Fruit fly (Drosophila melanogaster) whole organism, embryonic: ENCODE results near the gene CG10862.

ENCODE experiments used
- Aef1 ChIP-seq: fragments of 200-800 bp; sonication (Bioruptor generic); IDR thresholded peaks from 3 replicates; pipeline ENCODE4 v1.3.6; 2022; ENCODE audit warnings: missing biosample characterization, missing genetic modification characterization
- Atf3 ChIP-seq: fragments of 200-800 bp; sonication (Bioruptor generic); optimal IDR thresholded peaks from 3 replicates; lab custom pipeline; 2016; ENCODE audit warnings: missing biosample characterization, missing genetic modification characterization
- Blimp-1 ChIP-seq: fragments of 200-800 bp; sonication (Bioruptor generic); optimal IDR thresholded peaks from 3 replicates; lab custom pipeline; 2018; ENCODE audit warnings: missing biosample characterization, missing genetic modification characterization, mild to moderate bottlenecking, moderate library complexity, missing genetic modification reagents
- CG10565 ChIP-seq: fragments of 200-800 bp; sonication (Bioruptor generic); optimal IDR thresholded peaks from 3 replicates; lab custom pipeline; 2016; ENCODE audit warnings: missing biosample characterization, mild to moderate bottlenecking, missing genetic modification characterization
- CG10959 ChIP-seq: fragments of 200-800 bp; sonication (Bioruptor generic); IDR thresholded peaks from 2 replicates; pipeline ENCODE4 v1.3.6; 2022; ENCODE audit warnings: missing biosample characterization, missing genetic modification characterization
- CG11456 ChIP-seq: fragments of 200-800 bp; sonication (Bioruptor generic); IDR thresholded peaks from 3 replicates; pipeline ENCODE4 v1.3.6; 2022; ENCODE audit warnings: missing biosample characterization, missing genetic modification characterization
- CG12769 ChIP-seq: fragments of 200-800 bp; sonication (Bioruptor generic); optimal IDR thresholded peaks from 2 replicates; lab custom pipeline; 2019; ENCODE audit warnings: missing biosample characterization, mild to moderate bottlenecking, missing genetic modification characterization, moderate library complexity
- CG13296 ChIP-seq: fragments of 200-800 bp; sonication (Bioruptor generic); optimal IDR thresholded peaks from 3 replicates; lab custom pipeline; 2018; ENCODE audit warnings: missing biosample characterization, mild to moderate bottlenecking, missing genetic modification characterization
- CG18011 ChIP-seq: fragments of 200-800 bp; sonication (Bioruptor generic); optimal IDR thresholded peaks from 2 replicates; lab custom pipeline; 2017; ENCODE audit warnings: missing biosample characterization, missing genetic modification characterization, mild to moderate bottlenecking, moderate library complexity, missing genotype
- CG18599 ChIP-seq: fragments of 200-800 bp; sonication (Bioruptor generic); optimal IDR thresholded peaks from 3 replicates; lab custom pipeline; 2017; ENCODE audit warnings: missing biosample characterization, missing genetic modification characterization, mild to moderate bottlenecking, moderate library complexity, missing genetic modification reagents
- CG2199 ChIP-seq: fragments of 200-800 bp; sonication (Bioruptor generic); IDR thresholded peaks from 3 replicates; pipeline ENCODE4 v1.3.6; 2022; ENCODE audit warnings: missing biosample characterization, missing genetic modification characterization
- CG31388 ChIP-seq: fragments of 200-800 bp; sonication (Bioruptor generic); optimal IDR thresholded peaks from 2 replicates; lab custom pipeline; 2016; ENCODE audit warnings: missing biosample characterization, missing genetic modification characterization
- CG31441 ChIP-seq: fragments of 200-800 bp; sonication (Bioruptor generic); IDR thresholded peaks from 2 replicates; pipeline ENCODE4 v1.3.6; 2022; ENCODE audit warnings: missing biosample characterization, missing genetic modification characterization
- CG32532 ChIP-seq: fragments of 200-800 bp; sonication (Bioruptor generic); IDR thresholded peaks from 2 replicates; pipeline ENCODE4 v1.3.6; 2022; ENCODE audit warnings: missing biosample characterization, missing genetic modification characterization
- CG3847 ChIP-seq: fragments of 200-800 bp; sonication (Bioruptor generic); IDR thresholded peaks from 2 replicates; pipeline ENCODE4 v1.3.6; 2022; ENCODE audit warnings: missing biosample characterization, missing genetic modification characterization
- CG6813 ChIP-seq: fragments of 200-800 bp; sonication (Bioruptor generic); optimal IDR thresholded peaks from 2 replicates; lab custom pipeline; 2017; ENCODE audit warnings: missing biosample characterization, missing genetic modification characterization, mild to moderate bottlenecking, moderate library complexity, missing genetic modification reagents
- CG7928 ChIP-seq: fragments of 200-800 bp; sonication (Bioruptor generic); optimal IDR thresholded peaks from 2 replicates; lab custom pipeline; 2017; ENCODE audit warnings: missing biosample characterization, mild to moderate bottlenecking, missing genetic modification characterization
- CG7963 ChIP-seq: fragments of 200-800 bp; sonication (Bioruptor generic); IDR thresholded peaks from 3 replicates; pipeline ENCODE4 v1.3.6; 2022; ENCODE audit warnings: missing biosample characterization, missing genetic modification characterization; ENCODE audit not compliant: partially characterized antibody
- CG8290 ChIP-seq, 3 experiments: fragments of 200-800 bp; sonication (Bioruptor generic); optimal IDR thresholded peaks; 2 replicates each; lab custom pipeline; 2016 to 2019; ENCODE audit warnings: missing biosample characterization in 3 of 3, missing genetic modification characterization in 3 of 3, mild to moderate bottlenecking in 2 of 3, moderate library complexity in 1 of 3
- CG9817 ChIP-seq: fragments of 200-800 bp; sonication (Bioruptor generic); optimal IDR thresholded peaks from 2 replicates; lab custom pipeline; 2018; ENCODE audit warnings: missing biosample characterization, mild to moderate bottlenecking, missing genetic modification characterization, moderate library complexity
- CG9876 ChIP-seq: fragments of 200-800 bp; sonication (Bioruptor generic); optimal IDR thresholded peaks from 2 replicates; lab custom pipeline; 2016; ENCODE audit warnings: missing biosample characterization, missing genetic modification characterization
- CoRest ChIP-seq: fragments of 200-800 bp; sonication (Bioruptor generic); optimal IDR thresholded peaks from 3 replicates; lab custom pipeline; 2018; ENCODE audit warnings: missing biosample characterization, mild to moderate bottlenecking, missing genetic modification characterization, moderate library complexity
- D19A ChIP-seq: fragments of 200-800 bp; optimal IDR thresholded peaks from 3 replicates; lab custom pipeline; 2019; ENCODE audit warnings: missing biosample characterization, mild to moderate bottlenecking, missing genetic modification characterization, moderate library complexity
- Drgx ChIP-seq: fragments of 200-800 bp; sonication (Bioruptor generic); IDR thresholded peaks from 2 replicates; pipeline ENCODE4 v1.3.6; 2022; ENCODE audit warnings: missing biosample characterization, missing genetic modification characterization
- Hmr ChIP-seq: fragments of 200-800 bp; sonication (Bioruptor generic); optimal IDR thresholded peaks from 3 replicates; lab custom pipeline; 2017; ENCODE audit warnings: mild to moderate bottlenecking, missing biosample characterization, missing genetic modification reagents, missing genetic modification characterization
- Hr51 ChIP-seq, 2 experiments: fragments of 200-800 bp; sonication (Bioruptor generic); optimal IDR thresholded peaks; 2 replicates in 1 of 2; 3 replicates in 1 of 2; lab custom pipeline; 2016 to 2018; ENCODE audit warnings: missing biosample characterization in 2 of 2, missing genetic modification characterization in 2 of 2, mild to moderate bottlenecking in 1 of 2, moderate library complexity in 1 of 2
- NC2α ChIP-seq: fragments of 200-800 bp; sonication (Bioruptor generic); optimal IDR thresholded peaks from 2 replicates; lab custom pipeline; 2016; ENCODE audit warnings: missing biosample characterization, missing genetic modification characterization
- NFAT ChIP-seq: fragments of 200-800 bp; sonication (Bioruptor generic); IDR thresholded peaks from 2 replicates; pipeline ENCODE4 v1.3.6; 2022; ENCODE audit warnings: missing biosample characterization, missing genetic modification characterization
- Optix ChIP-seq: fragments of 200-800 bp; sonication (Bioruptor generic); IDR thresholded peaks from 3 replicates; pipeline ENCODE4 v1.3.6; 2022; ENCODE audit warnings: missing biosample characterization, missing genetic modification characterization
- Pdp1 ChIP-seq, 2 experiments: fragments of 200-800 bp; sonication (Bioruptor generic); optimal IDR thresholded peaks; 3 replicates each; lab custom pipeline; 2016; ENCODE audit warnings: missing biosample characterization in 2 of 2, missing genetic modification characterization in 2 of 2, mild to moderate bottlenecking in 1 of 2, moderate library complexity in 1 of 2
- cato ChIP-seq: fragments of 200-800 bp; sonication (Bioruptor generic); optimal IDR thresholded peaks from 2 replicates; lab custom pipeline; 2016; ENCODE audit warnings: missing biosample characterization, missing genetic modification characterization, borderline replicate concordance
- eve ChIP-seq, 2 experiments: fragments of >200 bp; optimal IDR thresholded peaks; 2 replicates each; lab custom pipeline; 2017; ENCODE audit warnings: missing biosample characterization in 2 of 2, missing genetic modification characterization in 2 of 2
- hbn ChIP-seq: fragments of 200-800 bp; sonication (Bioruptor generic); IDR thresholded peaks from 2 replicates; pipeline ENCODE4 v1.3.6; 2022; ENCODE audit warnings: missing biosample characterization, missing genetic modification characterization; ENCODE audit not compliant: partially characterized antibody
- lmd ChIP-seq: fragments of 200-800 bp; sonication (Bioruptor generic); IDR thresholded peaks from 2 replicates; pipeline ENCODE4 v1.3.6; 2022; ENCODE audit warnings: missing biosample characterization, missing genetic modification characterization
- odd ChIP-seq: fragments of 200-800 bp; sonication (Bioruptor generic); optimal IDR thresholded peaks from 2 replicates; lab custom pipeline; 2017; ENCODE audit warnings: missing biosample characterization, mild to moderate bottlenecking, missing genetic modification characterization
- pzg ChIP-seq: fragments of 200-800 bp; sonication (Bioruptor generic); optimal IDR thresholded peaks from 3 replicates; lab custom pipeline; 2018; ENCODE audit warnings: missing biosample characterization, mild to moderate bottlenecking, missing genetic modification characterization, moderate library complexity
- rib ChIP-seq: fragments of 200-800 bp; sonication (Bioruptor generic); IDR thresholded peaks from 2 replicates; pipeline ENCODE4 v1.3.6; 2022; ENCODE audit warnings: missing biosample characterization, missing genetic modification characterization
- schlank ChIP-seq: fragments of 200-800 bp; sonication (Bioruptor generic); optimal IDR thresholded peaks from 2 replicates; lab custom pipeline; 2018; ENCODE audit warnings: missing biosample characterization, mild to moderate bottlenecking, missing genetic modification characterization
- sens ChIP-seq: fragments of 200-800 bp; sonication (Bioruptor generic); peaks from one replicate; lab custom pipeline; 2016; ENCODE audit warnings: missing biosample characterization, missing genetic modification characterization
- vvl ChIP-seq: fragments of 200-800 bp; sonication (Bioruptor generic); IDR thresholded peaks from 2 replicates; pipeline ENCODE4 v1.3.6; 2022; ENCODE audit warnings: missing biosample characterization, missing genetic modification characterization

CG10862 gene

dm6 chr3L:3657897-3658296 is 3.3 kb upstream of the CG10862 start:
- TF ChIP-seq sens (peak; percentile 61), CG10959 (GFP tag; lab: Robert Waterston, UW) (no peak), CG10565 (GFP tag; lab: Kevin White, UChicago) (no peak), D19A (peak; percentile 49), eve (GFP tag; optimal IDR thresholded peaks at IDR 0.05; lab: Kevin White, UChicago) (no peak), hbn (GFP tag; lab: Robert Waterston, UW) (no peak), schlank (no peak), CG18599 (GFP tag; lab: Kevin White, UChicago) (no peak), Blimp-1 (GFP tag; lab: Kevin White, UChicago) (peak; percentile 40), odd (GFP tag; lab: Kevin White, UChicago) (no peak), Optix (GFP tag; lab: Robert Waterston, UW) (no peak), NC2α (GFP tag; lab: Kevin White, UChicago) (no peak), CG7963 (GFP tag; lab: Robert Waterston, UW) (no peak), pzg (GFP tag; lab: Kevin White, UChicago) (no peak), CG12769 (tag; lab: Kevin White, UChicago) (no peak), CG31388 (no peak)

- no peak for TF ChIP-seq CG9817 (tag; lab: Kevin White, UChicago)
- no peak for TF ChIP-seq CG7928 (GFP tag; lab: Kevin White, UChicago)
- no peak for TF ChIP-seq CG32532 (GFP tag; lab: Robert Waterston, UW)
- TF ChIP-seq CG31441 (GFP tag; lab: Robert Waterston, UW), result no peak
- no peak for TF ChIP-seq CG3847 (GFP tag; lab: Robert Waterston, UW)
- no peak for TF ChIP-seq CG9876 (GFP tag; lab: Kevin White, UChicago)
- peak; percentile 76 for TF ChIP-seq Drgx (GFP tag; lab: Robert Waterston, UW)
- no peak for TF ChIP-seq CG2199 (GFP tag; lab: Robert Waterston, UW)
- TF ChIP-seq Hr51 (GFP tag; optimal IDR thresholded peaks at IDR 0.05; lab: Kevin White, UChicago), result no peak
- TF ChIP-seq Hmr (GFP tag; lab: Kevin White, UChicago), result no peak
- no peak for TF ChIP-seq CG18011 (GFP tag; lab: Kevin White, UChicago)
- TF ChIP-seq lmd, result no peak
- peak; percentile 27; the same call in 1 of the 3 replicates for TF ChIP-seq CG11456
- TF ChIP-seq Aef1 (GFP tag; lab: Robert Waterston, UW), result no peak
- no peak for TF ChIP-seq rib (GFP tag; lab: Robert Waterston, UW)
- TF ChIP-seq CoRest (tag; lab: Kevin White, UChicago), result no peak
- no peak for TF ChIP-seq Atf3 (GFP tag; lab: Kevin White, UChicago)
- TF ChIP-seq vvl (GFP tag; lab: Robert Waterston, UW), result no peak
- no peak for TF ChIP-seq cato
- no peak for TF ChIP-seq eve (GFP tag; optimal IDR thresholded peaks at IDR 0.05; lab: Kevin White, UChicago)
- TF ChIP-seq CG6813 (GFP tag; lab: Kevin White, UChicago), result no peak
- no peak for TF ChIP-seq CG13296 (GFP tag; lab: Kevin White, UChicago)
- no peak for TF ChIP-seq Pdp1 (GFP tag; optimal IDR thresholded peaks at IDR 0.05; lab: Kevin White, UChicago)
- TF ChIP-seq sens, result peak; percentile 39
Observed at dm6 chr3L:3656867-3657266, 2.3 kb upstream of the CG10862 start.

- peak; percentile 79 for TF ChIP-seq Drgx (GFP tag; lab: Robert Waterston, UW)
- TF ChIP-seq sens, result peak; percentile 31
- no peak for TF ChIP-seq NFAT (GFP tag; lab: Robert Waterston, UW)
- no peak for TF ChIP-seq CG8290 (GFP tag; optimal IDR thresholded peaks at IDR 0.05; lab: Kevin White, UChicago)
- TF ChIP-seq CG8290 (tag; optimal IDR thresholded peaks at IDR 0.05; lab: Kevin White, UChicago), result no peak
Observed at dm6 chr3L:3649527-3649926, 5.0 kb downstream of the CG10862 start.
